Fruit fly (Drosophila melanogaster) whole organism, embryonic: ENCODE measurements around the gene Tsp33B.
A peak's percentile ranks its signal among the peaks of the same experiment; 100 is the strongest.

ENCODE experiments used
- ATbp ChIP-seq: fragments of 200-800 bp; sonication (Bioruptor generic); optimal IDR thresholded peaks from 2 replicates; lab custom pipeline; 2017; ENCODE audit warnings: missing biosample characterization, mild to moderate bottlenecking, missing genetic modification characterization, missing genetic modification reagents
- Adf1 ChIP-seq: fragments of 200-800 bp; sonication (Bioruptor generic); IDR thresholded peaks from 2 replicates; pipeline ENCODE4 v1.3.6; 2022; ENCODE audit warnings: missing biosample characterization, missing genetic modification characterization
- CG10267 ChIP-seq: fragments of 200-800 bp; sonication (Bioruptor generic); optimal IDR thresholded peaks from 2 replicates; lab custom pipeline; 2018; ENCODE audit warnings: missing biosample characterization, mild to moderate bottlenecking, missing genetic modification characterization, moderate library complexity
- CG11723 ChIP-seq: fragments of 200-800 bp; sonication (Bioruptor generic); optimal IDR thresholded peaks from 2 replicates; lab custom pipeline; 2017; ENCODE audit warnings: missing biosample characterization, mild to moderate bottlenecking, missing genetic modification characterization
- CG12104 ChIP-seq: fragments of 200-800 bp; sonication (Bioruptor generic); optimal IDR thresholded peaks from 3 replicates; lab custom pipeline; 2016; ENCODE audit warnings: missing biosample characterization, missing genetic modification characterization
- CG12219 ChIP-seq: fragments of 200-800 bp; sonication (Bioruptor generic); optimal IDR thresholded peaks from 3 replicates; lab custom pipeline; 2018; ENCODE audit warnings: missing biosample characterization, mild to moderate bottlenecking, missing genetic modification characterization
- CG12391 ChIP-seq: fragments of 200-800 bp; sonication (Bioruptor generic); optimal IDR thresholded peaks from 3 replicates; lab custom pipeline; 2018; ENCODE audit warnings: missing biosample characterization, mild to moderate bottlenecking, missing genetic modification characterization, moderate library complexity
- CG13894 ChIP-seq: fragments of 200-800 bp; sonication (Bioruptor generic); optimal IDR thresholded peaks from 3 replicates; lab custom pipeline; 2018; ENCODE audit warnings: missing biosample characterization, mild to moderate bottlenecking, missing genetic modification characterization, moderate library complexity
- CG14965 ChIP-seq: fragments of 200-800 bp; sonication (Bioruptor generic); optimal IDR thresholded peaks from 2 replicates; lab custom pipeline; 2016; ENCODE audit warnings: missing biosample characterization, missing genetic modification characterization, borderline replicate concordance
- CG15073 ChIP-seq: fragments of 200-800 bp; sonication (Bioruptor generic); optimal IDR thresholded peaks from 2 replicates; lab custom pipeline; 2016; ENCODE audit warnings: missing biosample characterization, missing genetic modification characterization
- CG15601 ChIP-seq: fragments of 200-800 bp; sonication (Bioruptor generic); optimal IDR thresholded peaks from 3 replicates; lab custom pipeline; 2019; ENCODE audit warnings: missing biosample characterization, mild to moderate bottlenecking, missing genetic modification characterization, moderate library complexity
- CG2202 ChIP-seq: fragments of 200-800 bp; sonication (Bioruptor generic); optimal IDR thresholded peaks from 2 replicates; lab custom pipeline; 2018; ENCODE audit warnings: missing biosample characterization, mild to moderate bottlenecking, missing genetic modification characterization
- CG32532 ChIP-seq: fragments of 200-800 bp; sonication (Bioruptor generic); IDR thresholded peaks from 2 replicates; pipeline ENCODE4 v1.3.6; 2022; ENCODE audit warnings: missing biosample characterization, missing genetic modification characterization
- CG4360 ChIP-seq: fragments of 200-800 bp; sonication (Bioruptor generic); IDR thresholded peaks from 2 replicates; pipeline ENCODE4 v1.3.6; 2022; ENCODE audit warnings: missing biosample characterization, missing genetic modification characterization
- CG4424 ChIP-seq: fragments of 200-800 bp; sonication (Bioruptor generic); optimal IDR thresholded peaks from 3 replicates; lab custom pipeline; 2016; ENCODE audit warnings: missing biosample characterization, missing genetic modification characterization
- CG4707 ChIP-seq: fragments of 200-800 bp; sonication (Bioruptor generic); optimal IDR thresholded peaks from 2 replicates; lab custom pipeline; 2018; ENCODE audit warnings: missing biosample characterization, mild to moderate bottlenecking, missing genetic modification characterization, moderate library complexity
- CG4730 ChIP-seq: fragments of 200-800 bp; sonication (Bioruptor generic); IDR thresholded peaks from 2 replicates; pipeline ENCODE4 v1.3.6; 2022; ENCODE audit warnings: missing biosample characterization, missing genetic modification characterization
- CG7839 ChIP-seq: fragments of 200-800 bp; sonication (Bioruptor generic); optimal IDR thresholded peaks from 3 replicates; lab custom pipeline; 2018; ENCODE audit warnings: missing biosample characterization, mild to moderate bottlenecking, missing genetic modification characterization, moderate library complexity
- CG8478 ChIP-seq: fragments of >200 bp; optimal IDR thresholded peaks from 2 replicates; lab custom pipeline; 2018
- D19B ChIP-seq: fragments of 200-800 bp; sonication (Bioruptor generic); optimal IDR thresholded peaks from 2 replicates; lab custom pipeline; 2017; ENCODE audit warnings: missing biosample characterization, mild to moderate bottlenecking, missing genetic modification characterization
- Dad ChIP-seq: fragments of 200-800 bp; sonication (Bioruptor generic); optimal IDR thresholded peaks from 3 replicates; lab custom pipeline; 2016; ENCODE audit warnings: missing biosample characterization, missing genetic modification characterization
- Dek ChIP-seq: fragments of 200-800 bp; sonication (Bioruptor generic); optimal IDR thresholded peaks from 3 replicates; lab custom pipeline; 2019; ENCODE audit warnings: missing biosample characterization, mild to moderate bottlenecking, missing genetic modification characterization, moderate library complexity
- Dip3 ChIP-seq: fragments of 200-800 bp; sonication (Bioruptor generic); optimal IDR thresholded peaks from 3 replicates; lab custom pipeline; 2016; ENCODE audit warnings: missing biosample characterization, missing genetic modification characterization
- Ets97D ChIP-seq: fragments of 200-800 bp; sonication (Bioruptor generic); optimal IDR thresholded peaks from 3 replicates; lab custom pipeline; 2016; ENCODE audit warnings: missing biosample characterization, missing genetic modification characterization
- Mad ChIP-seq: fragments of 200-800 bp; sonication (Bioruptor generic); optimal IDR thresholded peaks from 2 replicates; lab custom pipeline; 2016; ENCODE audit warnings: missing biosample characterization, missing genetic modification characterization
- Mes4 ChIP-seq: fragments of 200-800 bp; sonication (Bioruptor generic); optimal IDR thresholded peaks from 2 replicates; lab custom pipeline; 2016; ENCODE audit warnings: missing biosample characterization, missing genetic modification characterization
- Ptx1 ChIP-seq: fragments of 200-800 bp; sonication (Bioruptor generic); IDR thresholded peaks from 2 replicates; pipeline ENCODE4 v1.3.6; 2022; ENCODE audit warnings: missing biosample characterization, missing genetic modification characterization
- Ravus ChIP-seq: fragments of 200-800 bp; sonication (Bioruptor generic); IDR thresholded peaks from 2 replicates; pipeline ENCODE4 v1.3.6; 2022; ENCODE audit warnings: missing biosample characterization, missing genetic modification characterization
- Sry-δ ChIP-seq: fragments of 200-800 bp; sonication (Bioruptor generic); optimal IDR thresholded peaks from 2 replicates; lab custom pipeline; 2016; ENCODE audit warnings: missing biosample characterization, missing genetic modification characterization
- bcd ChIP-seq: fragments of 200-800 bp; sonication (Bioruptor generic); optimal IDR thresholded peaks from 2 replicates; lab custom pipeline; 2017; ENCODE audit warnings: missing biosample characterization, mild to moderate bottlenecking, missing genetic modification characterization
- disco-r ChIP-seq: fragments of 200-800 bp; sonication (Bioruptor generic); optimal IDR thresholded peaks from 2 replicates; lab custom pipeline; 2016; ENCODE audit warnings: missing biosample characterization, missing genetic modification characterization
- dysf ChIP-seq: fragments of 200-800 bp; sonication (Bioruptor generic); IDR thresholded peaks from 3 replicates; pipeline ENCODE4 v1.3.6; 2022; ENCODE audit warnings: missing biosample characterization, missing genetic modification characterization
- ewg ChIP-seq: fragments of 200-800 bp; sonication (Bioruptor generic); optimal IDR thresholded peaks from 3 replicates; lab custom pipeline; 2017; ENCODE audit warnings: mild to moderate bottlenecking, missing biosample characterization, missing genetic modification reagents, missing genetic modification characterization
- fd96Cb ChIP-seq: fragments of 200-800 bp; sonication (Bioruptor generic); optimal IDR thresholded peaks from 2 replicates; lab custom pipeline; 2018; ENCODE audit warnings: missing biosample characterization, mild to moderate bottlenecking, missing genetic modification characterization, moderate library complexity
- gt ChIP-seq: fragments of 200-800 bp; sonication (Bioruptor generic); IDR thresholded peaks from 2 replicates; pipeline ENCODE4 v1.3.6; 2022; ENCODE audit warnings: missing biosample characterization, missing genetic modification characterization
- ind ChIP-seq: fragments of 200-800 bp; sonication (Bioruptor generic); optimal IDR thresholded peaks from 3 replicates; lab custom pipeline; 2016; ENCODE audit warnings: missing biosample characterization, missing genetic modification characterization
- insv ChIP-seq, 2 experiments: fragments of 200-800 bp; sonication (Bioruptor generic); optimal IDR thresholded peaks; 3 replicates each; lab custom pipeline; 2016 to 2018; ENCODE audit warnings: missing biosample characterization in 2 of 2, missing genetic modification characterization in 2 of 2
- klu ChIP-seq: fragments of 200-800 bp; sonication (Bioruptor generic); IDR thresholded peaks from 2 replicates; pipeline ENCODE4 v1.3.6; 2022; ENCODE audit warnings: missing biosample characterization, missing genetic modification characterization
- lbe ChIP-seq: fragments of 200-800 bp; sonication (Bioruptor generic); optimal IDR thresholded peaks from 2 replicates; lab custom pipeline; 2016; ENCODE audit warnings: missing biosample characterization, mild to moderate bottlenecking, missing genetic modification characterization
- lilli ChIP-seq: fragments of 200-800 bp; sonication (Bioruptor generic); optimal IDR thresholded peaks from 3 replicates; lab custom pipeline; 2016; ENCODE audit warnings: missing biosample characterization, missing genetic modification characterization
- luna ChIP-seq: fragments of 200-800 bp; sonication (Bioruptor generic); optimal IDR thresholded peaks from 2 replicates; lab custom pipeline; 2016; ENCODE audit warnings: missing biosample characterization, missing genetic modification characterization
- mirr ChIP-seq: fragments of 200-800 bp; sonication (Bioruptor generic); optimal IDR thresholded peaks from 3 replicates; lab custom pipeline; 2018; ENCODE audit warnings: missing biosample characterization, mild to moderate bottlenecking, missing genetic modification characterization
- peb ChIP-seq: fragments of 200-800 bp; sonication (Bioruptor generic); IDR thresholded peaks from 2 replicates; pipeline ENCODE4 v1.3.6; 2022; ENCODE audit warnings: missing biosample characterization, missing genetic modification characterization
- row ChIP-seq: fragments of 200-800 bp; sonication (Bioruptor generic); IDR thresholded peaks from 3 replicates; pipeline ENCODE4 v1.3.6; 2022; ENCODE audit warnings: missing biosample characterization, missing genetic modification characterization
- schlank ChIP-seq: fragments of 200-800 bp; sonication (Bioruptor generic); optimal IDR thresholded peaks from 2 replicates; lab custom pipeline; 2018; ENCODE audit warnings: missing biosample characterization, mild to moderate bottlenecking, missing genetic modification characterization
- sqz ChIP-seq: fragments of 200-800 bp; sonication (Bioruptor generic); optimal IDR thresholded peaks from 3 replicates; lab custom pipeline; 2018; ENCODE audit warnings: missing biosample characterization, mild to moderate bottlenecking, missing genetic modification characterization
- vfl ChIP-seq: fragments of 200-800 bp; sonication (Bioruptor generic); optimal IDR thresholded peaks from 2 replicates; lab custom pipeline; 2016; ENCODE audit warnings: missing biosample characterization, missing genetic modification characterization
- wdn ChIP-seq: fragments of 200-800 bp; sonication (Bioruptor generic); IDR thresholded peaks from 2 replicates; pipeline ENCODE4 v1.3.6; 2022; ENCODE audit warnings: missing biosample characterization, missing genetic modification characterization
- wek ChIP-seq: fragments of 200-800 bp; sonication (Bioruptor generic); optimal IDR thresholded peaks from 3 replicates; lab custom pipeline; 2018; ENCODE audit warnings: missing biosample characterization, mild to moderate bottlenecking, missing genetic modification characterization, moderate library complexity
- zfh1 ChIP-seq: fragments of 200-800 bp; sonication (Bioruptor generic); IDR thresholded peaks from 3 replicates; pipeline ENCODE4 v1.3.6; 2022; ENCODE audit warnings: missing biosample characterization, missing genetic modification characterization

Gene Tsp33B

dm6 chr2L:11808702-11809583 is 16.8 kb upstream of the Tsp33B start, which contains the start of gene crol (continued):
- TF ChIP-seq ewg (GFP tag; lab: Kevin White, UChicago) (no peak), Dad (GFP tag; lab: Kevin White, UChicago) (peak; percentile 15), CG12391 (peak; percentile 55), klu (GFP tag; lab: Robert Waterston, UW) (no peak), lilli (GFP tag; lab: Kevin White, UChicago) (peak; percentile 40), peb (no peak), ATbp (GFP tag; lab: Kevin White, UChicago) (no peak), row (GFP tag; lab: Robert Waterston, UW) (peak; percentile 85), Dek (tag; lab: Kevin White, UChicago) (peak; percentile 40), bcd (GFP tag; lab: Kevin White, UChicago) (peak; percentile 0), lbe (GFP tag; lab: Kevin White, UChicago) (no peak), CG4424 (GFP tag; lab: Kevin White, UChicago) (no peak), luna (GFP tag; lab: Kevin White, UChicago) (no peak), Ets97D (GFP tag; lab: Kevin White, UChicago) (peak; percentile 81), mirr (GFP tag; lab: Kevin White, UChicago) (peak; percentile 55), wek (GFP tag; lab: Kevin White, UChicago) (no peak), CG7839 (tag; lab: Kevin White, UChicago) (peak; percentile 29), Mad (GFP tag; lab: Kevin White, UChicago) (no peak), CG2202 (tag; lab: Kevin White, UChicago) (no peak), CG4360 (no peak), schlank (tag; lab: Kevin White, UChicago) (no peak), CG12104 (GFP tag; lab: Kevin White, UChicago) (no peak), Mes4 (GFP tag; lab: Kevin White, UChicago) (no peak), wdn (GFP tag; lab: Robert Waterston, UW) (no peak), CG14965 (no peak), vfl (GFP tag; lab: Kevin White, UChicago) (no peak), CG12219 (GFP tag; lab: Kevin White, UChicago) (no peak), Dip3 (no peak), Adf1 (GFP tag; lab: Robert Waterston, UW) (peak; percentile 90), CG13894 (peak; percentile 32), CG10267 (tag; lab: Kevin White, UChicago) (peak; percentile 48), Ravus (no peak), CG4730 (GFP tag; lab: Robert Waterston, UW) (no peak), CG15601 (tag; lab: Kevin White, UChicago) (peak; percentile 32), sqz (GFP tag; lab: Kevin White, UChicago) (peak; percentile 14), Sry-δ (peak; percentile 90), disco-r (no peak), CG11723 (GFP tag; lab: Kevin White, UChicago) (no peak), ind (GFP tag; lab: Kevin White, UChicago) (no peak), insv (GFP tag; optimal IDR thresholded peaks at IDR 0.05; lab: Kevin White, UChicago) (peak in 1 of 2 experiments; percentile 82), D19B (no peak), zfh1 (GFP tag; lab: Robert Waterston, UW) (0 out of 3 replicates have a peak, but pooled peaks have one; percentile 10), CG8478 (lab: Kevin White, UChicago) (no peak), gt (GFP tag; lab: Robert Waterston, UW) (no peak), Ptx1 (GFP tag; lab: Robert Waterston, UW) (no peak), dysf (no peak; the same call in 2 of the 3 replicates), CG15073 (no peak), CG4707 (GFP tag; lab: Kevin White, UChicago) (no peak), CG32532 (GFP tag; lab: Robert Waterston, UW) (peak; percentile 54), fd96Cb (tag; lab: Kevin White, UChicago) (no peak)
